Fruit fly (Drosophila melanogaster) S2 (cell line): ENCODE measurements around the gene CG18265.

ENCODE experiments used
- CG8478 ChIP-seq: fragments of >200 bp; optimal IDR thresholded peaks from 2 replicates; lab custom pipeline; 2018
- CTCF ChIP-seq, 2 experiments: fragments of >200 bp; optimal IDR thresholded peaks; 2 replicates each; lab custom pipeline; 2018

dm6 chr3L:17441602-17442001 is 2.4 kb downstream of the CG18265 start:
- no peak for TF ChIP-seq CG8478 (lab: Kevin White, UChicago)
- no peak for TF ChIP-seq CTCF (optimal IDR thresholded peaks at IDR 0.05; lab: Kevin White, UChicago)
